Worm (Caenorhabditis elegans): ENCODE measurements around the gene gpch-1.

gpch-1 gene

DNA sequence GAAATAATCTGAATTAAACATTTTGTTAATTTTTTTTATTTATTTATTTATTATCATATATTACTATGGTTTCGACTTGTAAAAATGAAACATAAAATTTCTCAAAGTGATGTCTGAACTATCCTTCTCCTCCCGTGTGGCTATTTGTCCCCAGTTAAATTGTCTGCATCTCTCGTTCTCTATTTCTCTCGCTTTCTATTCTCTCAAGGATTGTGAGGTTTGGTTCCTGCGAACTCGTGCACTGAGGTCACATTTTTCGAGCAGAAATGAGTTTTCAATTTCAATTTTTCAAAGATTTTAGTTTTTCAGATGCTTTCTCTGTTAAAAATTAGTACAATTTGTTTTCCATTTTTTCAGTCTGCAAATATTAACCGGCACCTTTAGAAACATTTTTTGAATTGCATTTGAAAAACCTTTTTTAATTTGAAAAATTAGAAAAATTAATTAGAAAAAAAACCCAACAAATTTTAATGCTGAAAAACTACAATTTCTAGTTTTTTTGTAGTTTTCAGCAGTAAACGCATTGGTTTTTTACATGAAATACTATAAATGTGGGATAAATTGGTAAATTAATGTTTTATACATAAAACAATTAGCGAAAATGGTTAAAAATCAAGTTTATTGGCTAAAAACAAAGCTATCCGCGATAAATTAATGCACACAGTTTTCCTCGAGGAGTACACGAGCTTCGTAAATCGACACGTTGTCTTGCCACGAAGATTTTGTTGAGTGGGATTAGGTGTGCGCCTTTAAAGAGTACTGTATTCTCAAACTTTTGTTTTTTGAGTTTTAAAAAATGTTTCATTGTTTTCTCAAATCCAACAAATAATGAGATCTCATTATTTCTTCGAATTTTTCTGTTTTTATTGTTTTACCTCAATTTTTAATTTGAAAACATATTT is 4.0 kb downstream of the gpch-1 start:
- peak; percentile 72 for TF ChIP-seq snpc-4 (tag; optimal IDR thresholded peaks at IDR 0.05)
- TF ChIP-seq pha-4 (tag; optimal IDR thresholded peaks at IDR 0.05), result peak; percentile 30
- TF ChIP-seq ceh-28 (tag; optimal IDR thresholded peaks at IDR 0.05), result no peak
- no peak for TF ChIP-seq aly-2 (tag; optimal IDR thresholded peaks at IDR 0.05)
- TF ChIP-seq ztf-4 (tag; optimal IDR thresholded peaks at IDR 0.05), result no peak
- no peak for TF ChIP-seq ceh-82 (tag; optimal IDR thresholded peaks at IDR 0.05)
- no peak for TF ChIP-seq fkh-10 (GFP tag; optimal IDR thresholded peaks at IDR 0.05)
- TF ChIP-seq pqm-1 (tag; optimal IDR thresholded peaks at IDR 0.05), result peak; percentile 10
- no peak for TF ChIP-seq mml-1 (tag; optimal IDR thresholded peaks at IDR 0.05)
- TF ChIP-seq elt-2 (tag; optimal IDR thresholded peaks at IDR 0.05), result peak; percentile 36
- no peak for TF ChIP-seq R02D3.7 (tag; optimal IDR thresholded peaks at IDR 0.05)
- no peak for TF ChIP-seq skn-1 (tag; optimal IDR thresholded peaks at IDR 0.05)
- no peak for TF ChIP-seq ama-1 (optimal IDR thresholded peaks at IDR 0.05)
- peak; percentile 49 for TF ChIP-seq nfya-1 (tag; optimal IDR thresholded peaks at IDR 0.05; ENCODE audit: insufficient read depth)
- no peak for TF ChIP-seq unc-39 (tag; optimal IDR thresholded peaks at IDR 0.05)
- TF ChIP-seq unc-62 (GFP tag; optimal IDR thresholded peaks at IDR 0.05), result no peak
- no peak for TF ChIP-seq egl-27 (tag; optimal IDR thresholded peaks at IDR 0.05)
- TF ChIP-seq lin-15B (tag; optimal IDR thresholded peaks at IDR 0.05), result peak; percentile 8
- peak; percentile 22 for TF ChIP-seq jun-1 (tag; optimal IDR thresholded peaks at IDR 0.05)

DNA sequence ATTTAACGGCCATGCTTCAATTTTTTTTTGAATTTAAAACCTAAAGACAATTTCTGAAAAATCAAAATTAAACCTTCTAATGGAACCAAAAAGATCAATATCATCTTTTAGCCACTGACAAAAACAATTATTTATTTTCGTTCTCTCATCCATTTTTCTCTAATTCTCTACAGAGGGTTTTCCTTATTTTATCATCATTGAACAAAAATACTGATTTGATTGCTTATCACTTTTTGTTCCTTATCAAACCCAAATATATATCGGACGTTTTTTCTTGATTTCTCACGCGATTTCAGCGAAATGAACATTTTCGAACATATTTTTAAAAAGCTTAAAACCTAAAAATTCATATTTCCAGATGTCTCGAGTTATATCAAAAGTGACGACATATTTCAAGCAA is 4.7 kb downstream of the gpch-1 start, which contains the start of gene mpc-1:
Gene mpc-1 (plus strand): TSS at position 359 of the 400 bp plus-strand sequence.
- TF ChIP-seq lin-15B (tag; optimal IDR thresholded peaks at IDR 0.05) (no peak), eor-1 (tag; optimal IDR thresholded peaks at IDR 0.05) (no peak), ama-1 (optimal IDR thresholded peaks at IDR 0.05) (no peak), aly-2 (tag; optimal IDR thresholded peaks at IDR 0.05) (no peak), ceh-16 (tag; optimal IDR thresholded peaks at IDR 0.05) (no peak), nhr-237 (tag; optimal IDR thresholded peaks at IDR 0.05) (no peak), snpc-4 (tag; optimal IDR thresholded peaks at IDR 0.05) (peak; percentile 57), unc-39 (tag; optimal IDR thresholded peaks at IDR 0.05) (no peak), elt-1 (tag; optimal IDR thresholded peaks at IDR 0.05) (no peak), mdl-1 (tag; optimal IDR thresholded peaks at IDR 0.05) (no peak), jun-1 (tag; optimal IDR thresholded peaks at IDR 0.05) (peak; percentile 51), fkh-2 (tag; optimal IDR thresholded peaks at IDR 0.05) (no peak), elt-2 (tag; optimal IDR thresholded peaks at IDR 0.05) (peak; percentile 89), nhr-12 (tag; optimal IDR thresholded peaks at IDR 0.05) (no peak), nfya-1 (tag; optimal IDR thresholded peaks at IDR 0.05; ENCODE audit: insufficient read depth) (no peak), mml-1 (tag; optimal IDR thresholded peaks at IDR 0.05) (no peak), pqm-1 (tag; optimal IDR thresholded peaks at IDR 0.05) (peak; percentile 95), hmg-11 (tag; optimal IDR thresholded peaks at IDR 0.05) (no peak), nhr-77 (tag; optimal IDR thresholded peaks at IDR 0.05) (no peak), R02D3.7 (tag; optimal IDR thresholded peaks at IDR 0.05) (no peak), ceh-82 (tag; optimal IDR thresholded peaks at IDR 0.05) (no peak), nhr-43 (tag; optimal IDR thresholded peaks at IDR 0.05; ENCODE audit: poor library complexity, severe bottlenecking) (no peak), ztf-4 (tag; optimal IDR thresholded peaks at IDR 0.05) (no peak), lin-39 (tag; optimal IDR thresholded peaks at IDR 0.05) (no peak), ZK546.5 (tag; optimal IDR thresholded peaks at IDR 0.05) (no peak), elt-3 (tag; optimal IDR thresholded peaks at IDR 0.05) (peak in 2 of 3 experiments; percentile 68 to 80), nhr-67 (tag; optimal IDR thresholded peaks at IDR 0.05) (no peak), ceh-28 (tag; optimal IDR thresholded peaks at IDR 0.05) (peak; percentile 19), nhr-28 (tag; optimal IDR thresholded peaks at IDR 0.05) (no peak), pha-4 (tag; optimal IDR thresholded peaks at IDR 0.05) (peak; percentile 64), ztf-11 (tag; optimal IDR thresholded peaks at IDR 0.05) (no peak), skn-1 (tag; optimal IDR thresholded peaks at IDR 0.05) (peak; percentile 48), nhr-11 (tag; optimal IDR thresholded peaks at IDR 0.05) (no peak), sea-2 (GFP tag; optimal IDR thresholded peaks at IDR 0.05) (no peak), fos-1 (tag; optimal IDR thresholded peaks at IDR 0.05) (no peak)

DNA sequence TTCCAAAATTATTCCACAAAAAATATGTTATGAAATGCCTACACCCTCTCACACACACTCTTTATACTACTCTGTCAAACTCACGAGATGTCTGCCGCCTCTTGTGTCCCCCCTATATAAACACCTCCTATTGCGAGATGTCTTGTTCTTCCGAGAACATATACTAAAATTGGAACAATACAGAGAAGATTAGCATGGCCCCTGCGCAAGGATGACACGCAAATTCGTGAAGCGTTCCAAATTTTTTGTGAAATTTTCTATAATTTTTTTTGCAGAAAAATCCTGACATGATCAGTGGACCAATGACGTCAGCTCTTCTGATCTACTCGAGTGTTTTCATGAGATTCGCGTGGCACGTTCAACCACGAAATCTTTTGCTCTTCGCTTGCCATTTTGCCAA is 5.7 kb downstream of the gpch-1 start:
- peak; percentile 0 for TF ChIP-seq lin-15B (tag; optimal IDR thresholded peaks at IDR 0.05)
- peak; percentile 55 for TF ChIP-seq nfya-1 (tag; optimal IDR thresholded peaks at IDR 0.05; ENCODE audit: insufficient read depth)
- TF ChIP-seq tbx-2 (tag; optimal IDR thresholded peaks at IDR 0.05), result peak; percentile 9
- peak; percentile 33 for TF ChIP-seq lin-39 (tag; optimal IDR thresholded peaks at IDR 0.05)
- TF ChIP-seq nhr-43 (tag; optimal IDR thresholded peaks at IDR 0.05; ENCODE audit: poor library complexity, severe bottlenecking), result peak; percentile 71
- TF ChIP-seq snpc-4 (tag; optimal IDR thresholded peaks at IDR 0.05), result peak; percentile 98
- peak; percentile 14 for TF ChIP-seq pha-4 (tag; optimal IDR thresholded peaks at IDR 0.05)
- TF ChIP-seq nhr-23 (tag; optimal IDR thresholded peaks at IDR 0.05), result peak; percentile 29
- peak; percentile 30 for TF ChIP-seq elt-2 (tag; optimal IDR thresholded peaks at IDR 0.05)
- TF ChIP-seq hmg-11 (tag; optimal IDR thresholded peaks at IDR 0.05), result peak; percentile 43
- TF ChIP-seq nhr-25 (tag; optimal IDR thresholded peaks at IDR 0.05), result peak; percentile 22
- peak; percentile 63 for TF ChIP-seq lsy-12 (tag; optimal IDR thresholded peaks at IDR 0.05)

All from whole organism, L3 larva.